Worm (Caenorhabditis elegans) whole organism, L2 larva: ENCODE measurements around the gene ttx-1.

Experiments
- C34F6.9 ChIP-seq: fragments of 150-350 bp; optimal IDR thresholded peaks from 2 replicates; lab custom pipeline; 2014; ENCODE audit warnings: missing biosample characterization, missing genetic modification characterization
- Y55F3AM.14 ChIP-seq: fragments of 200-800 bp; sonication (Bioruptor generic); optimal IDR thresholded peaks from 2 replicates; lab custom pipeline; 2018; ENCODE audit warnings: mild to moderate bottlenecking, missing genetic modification characterization, missing compliant biosample characterization
- ZK546.5 ChIP-seq: sonication (generic microtip); optimal IDR thresholded peaks from 2 replicates; lab custom pipeline; 2017; ENCODE audit warnings: missing biosample characterization, missing genetic modification characterization
- alr-1 ChIP-seq: fragments of 150-350 bp; optimal IDR thresholded peaks from 2 replicates; lab custom pipeline; 2014; ENCODE audit warnings: missing biosample characterization, missing genetic modification characterization
- ama-1 ChIP-seq: fragments of 150-350 bp; optimal IDR thresholded peaks from 2 replicates; lab custom pipeline; 2018; ENCODE audit warnings: inconsistent platforms
- ceh-16 ChIP-seq: fragments of 150-350 bp; optimal IDR thresholded peaks from 2 replicates; lab custom pipeline; 2014; ENCODE audit warnings: missing biosample characterization, missing genetic modification characterization
- dmd-4 ChIP-seq: sonication (generic microtip); optimal IDR thresholded peaks from 2 replicates; lab custom pipeline; 2017; ENCODE audit warnings: missing biosample characterization, missing genetic modification characterization
- egl-27 ChIP-seq: sonication (generic microtip); optimal IDR thresholded peaks from 3 replicates; lab custom pipeline; 2017; ENCODE audit warnings: missing biosample characterization, missing genetic modification reagents, missing genetic modification characterization
- elt-1 ChIP-seq: fragments of 150-350 bp; optimal IDR thresholded peaks from 2 replicates; lab custom pipeline; 2014; ENCODE audit warnings: missing biosample characterization, missing genetic modification characterization
- elt-3 ChIP-seq: sonication (generic microtip); optimal IDR thresholded peaks from 2 replicates; lab custom pipeline; 2017; ENCODE audit warnings: missing biosample characterization, missing genetic modification characterization
- fos-1 ChIP-seq: fragments of 150-350 bp; optimal IDR thresholded peaks from 2 replicates; lab custom pipeline; 2014; ENCODE audit warnings: missing biosample characterization, missing genetic modification characterization
- gmeb-1 ChIP-seq: fragments of 150-350 bp; optimal IDR thresholded peaks from 2 replicates; lab custom pipeline; 2014; ENCODE audit warnings: missing biosample characterization, missing genetic modification characterization
- lin-11 ChIP-seq: fragments of 150-350 bp; sonication (generic microtip); optimal IDR thresholded peaks from 2 replicates; lab custom pipeline; 2014; ENCODE audit warnings: missing biosample characterization, missing genetic modification characterization, inconsistent platforms, mixed read lengths
- lin-13 ChIP-seq: fragments of 150-350 bp; optimal IDR thresholded peaks from 2 replicates; lab custom pipeline; 2014; ENCODE audit warnings: missing biosample characterization, missing genetic modification reagents, missing genetic modification characterization
- lin-39 ChIP-seq: fragments of 150-350 bp; optimal IDR thresholded peaks from 2 replicates; lab custom pipeline; 2014; ENCODE audit warnings: missing biosample characterization, missing genetic modification reagents, missing genetic modification characterization
- mbf-1 ChIP-seq: sonication (generic microtip); optimal IDR thresholded peaks from 2 replicates; lab custom pipeline; 2017; ENCODE audit warnings: missing biosample characterization, missing genetic modification characterization
- mdl-1 ChIP-seq, 2 experiments: fragments of 150-350 bp in 1 of 2; sonication (generic microtip) in 1 of 2; optimal IDR thresholded peaks; 2 replicates each; lab custom pipeline; 2017; ENCODE audit warnings: missing biosample characterization in 2 of 2, missing genetic modification characterization in 2 of 2
- nhr-10 ChIP-seq: sonication (generic microtip); optimal IDR thresholded peaks from 2 replicates; lab custom pipeline; 2017; ENCODE audit warnings: missing biosample characterization, missing genetic modification characterization
- nhr-11 ChIP-seq: fragments of 150-350 bp; optimal IDR thresholded peaks from 2 replicates; lab custom pipeline; 2014; ENCODE audit warnings: missing biosample characterization, missing genetic modification characterization
- nhr-129 ChIP-seq: fragments of 150-350 bp; optimal IDR thresholded peaks from 2 replicates; lab custom pipeline; 2014; ENCODE audit warnings: missing biosample characterization, missing genetic modification characterization
- nhr-21 ChIP-seq: fragments of 150-350 bp; optimal IDR thresholded peaks from 2 replicates; lab custom pipeline; 2014; ENCODE audit warnings: missing biosample characterization, missing genetic modification characterization
- nhr-23 ChIP-seq: fragments of 150-350 bp; optimal IDR thresholded peaks from 2 replicates; lab custom pipeline; 2014; ENCODE audit warnings: missing biosample characterization, missing genetic modification reagents, missing genetic modification characterization
- nhr-237 ChIP-seq: fragments of 150-350 bp; optimal IDR thresholded peaks from 2 replicates; lab custom pipeline; 2014; ENCODE audit warnings: missing biosample characterization, missing genetic modification characterization
- nhr-25 ChIP-seq: fragments of 150-350 bp; sonication (generic microtip); optimal IDR thresholded peaks from 3 replicates; lab custom pipeline; 2014; ENCODE audit warnings: missing biosample characterization, missing genetic modification characterization
- nhr-6 ChIP-seq: fragments of 150-350 bp; optimal IDR thresholded peaks from 2 replicates; lab custom pipeline; 2014; ENCODE audit warnings: missing biosample characterization, missing genetic modification characterization
- nhr-77 ChIP-seq: fragments of 150-350 bp; optimal IDR thresholded peaks from 2 replicates; lab custom pipeline; 2014; ENCODE audit warnings: missing biosample characterization, missing genetic modification characterization
- peb-1 ChIP-seq: fragments of 150-350 bp; optimal IDR thresholded peaks from 2 replicates; lab custom pipeline; 2014; ENCODE audit warnings: missing biosample characterization, missing genetic modification characterization
- sem-4 ChIP-seq: fragments of 150-350 bp; optimal IDR thresholded peaks from 2 replicates; lab custom pipeline; 2014; ENCODE audit warnings: missing biosample characterization, missing genetic modification reagents, missing genetic modification characterization
- skn-1 ChIP-seq: sonication (generic microtip); optimal IDR thresholded peaks from 2 replicates; lab custom pipeline; 2017; ENCODE audit warnings: missing biosample characterization, missing genetic modification characterization
- sma-9 ChIP-seq, 2 experiments: fragments of 150-350 bp in 1 of 2; sonication (generic microtip) in 1 of 2; optimal IDR thresholded peaks; 2 replicates each; lab custom pipeline; 2014 to 2016; ENCODE audit warnings: missing genetic modification characterization in 2 of 2, mild to moderate bottlenecking in 1 of 2, missing biosample characterization in 1 of 2, missing compliant biosample characterization in 1 of 2, missing genetic modification reagents in 1 of 2, moderate library complexity in 1 of 2
- unc-39 ChIP-seq: fragments of 150-350 bp; optimal IDR thresholded peaks from 2 replicates; lab custom pipeline; 2014; ENCODE audit warnings: missing biosample characterization, missing genetic modification characterization
- unc-55 ChIP-seq: fragments of 150-350 bp; sonication (generic microtip); optimal IDR thresholded peaks from 3 replicates; lab custom pipeline; 2014; ENCODE audit warnings: missing biosample characterization, missing genetic modification reagents, missing genetic modification characterization
- unc-62 ChIP-seq: fragments of 150-350 bp; optimal IDR thresholded peaks from 2 replicates; lab custom pipeline; 2014; ENCODE audit warnings: missing biosample characterization, missing genetic modification reagents, missing genetic modification characterization
- zag-1 ChIP-seq: fragments of 150-350 bp; optimal IDR thresholded peaks from 2 replicates; lab custom pipeline; 2014; ENCODE audit warnings: missing biosample characterization, missing genetic modification characterization
- ztf-11 ChIP-seq: sonication (generic microtip); optimal IDR thresholded peaks from 2 replicates; lab custom pipeline; 2017; ENCODE audit warnings: missing biosample characterization, missing genetic modification characterization
- ztf-4 ChIP-seq: fragments of 150-350 bp; optimal IDR thresholded peaks from 2 replicates; lab custom pipeline; 2014; ENCODE audit warnings: missing biosample characterization, missing genetic modification characterization

ttx-1 gene

ce11 chrV:20064076-20064475 is at the start of gene ttx-1:
Gene ttx-1, minus strand, starts transcription at chrV:20064176.
- no peak for TF ChIP-seq nhr-21 (tag; lab: Kevin White, UChicago)
- TF ChIP-seq ZK546.5: no peak
- TF ChIP-seq nhr-6 (tag; lab: Kevin White, UChicago): no peak
- TF ChIP-seq nhr-77: no peak
- TF ChIP-seq unc-55: no peak

- no peak for TF ChIP-seq elt-3
- TF ChIP-seq gmeb-1 (tag; lab: Kevin White, UChicago): no peak
- TF ChIP-seq skn-1: no peak
- TF ChIP-seq ztf-11 (tag; lab: Kevin White, UChicago): no peak
- TF ChIP-seq ZK546.5: no peak
- TF ChIP-seq sma-9 (GFP tag; optimal IDR thresholded peaks at IDR 0.05; lab: Kevin White, UChicago): no peak
- TF ChIP-seq sma-9 (tag; optimal IDR thresholded peaks at IDR 0.05; lab: Kevin White, UChicago): no peak
- no peak for TF ChIP-seq mbf-1 (tag; lab: Kevin White, UChicago)
- TF ChIP-seq peb-1 (tag; lab: Kevin White, UChicago): no peak
- no peak for TF ChIP-seq sem-4
- TF ChIP-seq nhr-23 (tag; lab: Kevin White, UChicago): no peak
- TF ChIP-seq dmd-4 (tag; lab: Kevin White, UChicago): no peak
- no peak for TF ChIP-seq nhr-129 (tag; lab: Kevin White, UChicago)
- TF ChIP-seq mdl-1 (tag; optimal IDR thresholded peaks at IDR 0.05; lab: Kevin White, UChicago): no peak
- TF ChIP-seq lin-13 (GFP tag; lab: Kevin White, UChicago): no peak
- no peak for TF ChIP-seq egl-27 (tag; lab: Kevin White, UChicago)
- no peak for TF ChIP-seq zag-1 (tag; lab: Kevin White, UChicago)
Observed at ce11 chrV:20105210-20105793, 41.3 kb upstream of the ttx-1 start.

ce11 chrV:20104417-20104816 is 40.4 kb upstream of the ttx-1 start:
- TF ChIP-seq nhr-11 (tag; lab: Kevin White, UChicago) (no peak), ZK546.5 (no peak), lin-13 (GFP tag; lab: Kevin White, UChicago) (no peak), ceh-16 (tag; lab: Kevin White, UChicago) (no peak), lin-39 (no peak), dmd-4 (tag; lab: Kevin White, UChicago) (no peak), ztf-4 (tag; lab: Kevin White, UChicago) (no peak), unc-55 (no peak), C34F6.9 (tag; lab: Kevin White, UChicago) (no peak), nhr-25 (tag; lab: Kevin White, UChicago) (no peak), nhr-6 (tag; lab: Kevin White, UChicago) (no peak), elt-3 (no peak), lin-11 (tag; lab: Kevin White, UChicago) (no peak), nhr-237 (tag; lab: Kevin White, UChicago) (no peak), ztf-11 (tag; lab: Kevin White, UChicago) (no peak), sma-9 (GFP tag; optimal IDR thresholded peaks at IDR 0.05; lab: Kevin White, UChicago) (no peak), sma-9 (tag; optimal IDR thresholded peaks at IDR 0.05; lab: Kevin White, UChicago) (no peak), nhr-77 (no peak), alr-1 (tag; lab: Kevin White, UChicago) (no peak), fos-1 (tag; lab: Kevin White, UChicago) (no peak)

ce11 chrV:20097164-20097563 is 33.2 kb upstream of the ttx-1 start:
- TF ChIP-seq unc-62 (GFP tag; lab: Kevin White, UChicago) (no peak), gmeb-1 (tag; lab: Kevin White, UChicago) (no peak), unc-55 (peak; percentile 6), ama-1 (no peak)

- TF ChIP-seq fos-1 (tag; lab: Kevin White, UChicago) (no peak), Y55F3AM.14 (GFP tag; lab: Kevin White, UChicago) (no peak), nhr-129 (tag; lab: Kevin White, UChicago) (no peak), ztf-4 (tag; lab: Kevin White, UChicago) (no peak), nhr-10 (tag; lab: Kevin White, UChicago) (no peak), elt-1 (tag; lab: Kevin White, UChicago) (no peak), unc-62 (GFP tag; lab: Kevin White, UChicago) (no peak), unc-39 (tag; lab: Kevin White, UChicago) (no peak), skn-1 (no peak), lin-11 (tag; lab: Kevin White, UChicago) (no peak), ama-1 (no peak), sma-9 (GFP tag; optimal IDR thresholded peaks at IDR 0.05; lab: Kevin White, UChicago) (no peak), sma-9 (tag; optimal IDR thresholded peaks at IDR 0.05; lab: Kevin White, UChicago) (no peak), nhr-77 (no peak), zag-1 (tag; lab: Kevin White, UChicago) (no peak), sem-4 (no peak), dmd-4 (tag; lab: Kevin White, UChicago) (no peak), nhr-21 (tag; lab: Kevin White, UChicago) (no peak)
- TF ChIP-seq, all 48 proteins: peak for 0
Observed at ce11 chrV:20094908-20095307, 30.9 kb upstream of the ttx-1 start, which contains the start of gene nlp-69. Gene nlp-69, minus strand, starts transcription at chrV:20095008.
